Fruit fly (Drosophila melanogaster) S2 (cell line): ENCODE data around the gene RanBP3.

ENCODE experiments used
- CG8478 ChIP-seq: fragments of >200 bp; optimal IDR thresholded peaks from 2 replicates; lab custom pipeline; 2018
- CTCF ChIP-seq, 2 experiments: fragments of >200 bp; optimal IDR thresholded peaks; 2 replicates each; lab custom pipeline; 2018

DNA sequence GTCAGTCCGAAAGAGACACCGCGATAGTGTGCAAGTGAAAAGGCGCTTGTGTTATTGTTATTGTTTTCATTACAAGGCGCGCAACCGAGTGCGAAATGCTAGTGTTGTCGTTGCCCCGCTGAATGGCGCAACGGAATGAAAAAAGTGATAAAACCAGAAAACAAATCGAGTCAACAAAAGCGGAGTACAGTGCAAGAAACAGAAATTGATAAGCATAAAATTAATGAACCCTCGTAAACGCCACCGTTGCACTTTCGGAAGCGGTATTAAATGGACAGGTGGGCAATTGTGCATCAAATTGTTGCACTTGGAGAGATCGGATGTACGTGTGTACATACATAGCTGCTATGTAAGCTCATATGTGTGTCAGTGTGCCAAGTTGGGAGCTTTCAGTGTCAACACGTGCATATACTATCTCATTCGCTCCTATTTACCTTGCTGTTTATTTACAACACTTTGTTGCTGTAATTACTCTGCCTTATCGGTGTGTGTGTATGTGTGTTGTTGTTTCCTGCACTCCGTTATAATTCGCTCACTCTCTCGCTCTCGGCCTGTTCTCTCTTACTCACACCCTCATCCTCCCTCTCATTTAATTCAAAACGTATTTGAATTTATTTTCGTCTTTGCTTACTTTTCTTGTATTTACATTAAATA lies 29.1 kb downstream of the RanBP3 start:
- TF ChIP-seq CG8478 (no peak), CTCF (optimal IDR thresholded peaks at IDR 0.05; lab: Kevin White, UChicago) (no peak)
